Fruit fly (Drosophila melanogaster) Kc167 (cell line): ENCODE measurements around the gene CG14892.

Experiments used
- Myc ChIP-seq: fragments of >200 bp; optimal IDR thresholded peaks from 2 replicates; lab custom pipeline; 2017; ENCODE audit warnings: missing external identifiers
- Sin3A ChIP-seq: fragments of >200 bp; optimal IDR thresholded peaks from 2 replicates; lab custom pipeline; 2018; ENCODE audit warnings: missing external identifiers
- h ChIP-seq: fragments of >200 bp; optimal IDR thresholded peaks from 3 replicates; lab custom pipeline; 2018; ENCODE audit warnings: missing external identifiers
- insv ChIP-seq: fragments of >200 bp; optimal IDR thresholded peaks from 3 replicates; lab custom pipeline; 2018; ENCODE audit warnings: missing external identifiers
- psq ChIP-seq: fragments of >200 bp; optimal IDR thresholded peaks from 2 replicates; lab custom pipeline; 2017; ENCODE audit warnings: missing external identifiers
- ttk ChIP-seq: sonication (Bioruptor generic); optimal IDR thresholded peaks from 2 replicates; lab custom pipeline; 2017; ENCODE audit warnings: missing external identifiers

DNA sequence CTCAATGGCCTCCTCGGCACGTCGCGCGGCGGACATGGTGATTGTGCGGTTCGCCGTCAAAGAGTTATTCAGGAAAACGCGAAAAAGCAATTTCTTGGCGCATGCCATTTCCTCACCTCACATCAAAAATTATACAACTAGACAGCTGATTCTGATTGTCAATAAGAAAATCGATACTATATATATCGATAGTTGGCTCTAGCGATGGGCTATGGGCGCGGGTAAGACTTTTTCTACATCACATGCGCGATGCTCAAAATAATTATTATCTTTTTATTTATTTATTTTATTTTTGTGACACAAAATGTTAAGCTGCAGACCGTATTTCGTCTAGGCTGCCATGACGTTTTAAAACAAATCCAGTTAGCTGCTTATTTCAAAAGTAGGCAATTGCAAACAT lies 20.0 kb downstream of the CG14892 start, which contains the start of gene CG10340:
- TF ChIP-seq psq (lab: Kevin White, UChicago) (no peak), insv (lab: Kevin White, UChicago) (no peak), Sin3A (lab: Kevin White, UChicago) (no peak), h (lab: Kevin White, UChicago) (no peak), ttk (no peak), Myc (lab: Kevin White, UChicago) (no peak)
